Fruit fly (Drosophila melanogaster): ENCODE results near the gene up.
A peak's percentile ranks its signal among the peaks of the same experiment; 100 is the strongest.

The up gene

DNA sequence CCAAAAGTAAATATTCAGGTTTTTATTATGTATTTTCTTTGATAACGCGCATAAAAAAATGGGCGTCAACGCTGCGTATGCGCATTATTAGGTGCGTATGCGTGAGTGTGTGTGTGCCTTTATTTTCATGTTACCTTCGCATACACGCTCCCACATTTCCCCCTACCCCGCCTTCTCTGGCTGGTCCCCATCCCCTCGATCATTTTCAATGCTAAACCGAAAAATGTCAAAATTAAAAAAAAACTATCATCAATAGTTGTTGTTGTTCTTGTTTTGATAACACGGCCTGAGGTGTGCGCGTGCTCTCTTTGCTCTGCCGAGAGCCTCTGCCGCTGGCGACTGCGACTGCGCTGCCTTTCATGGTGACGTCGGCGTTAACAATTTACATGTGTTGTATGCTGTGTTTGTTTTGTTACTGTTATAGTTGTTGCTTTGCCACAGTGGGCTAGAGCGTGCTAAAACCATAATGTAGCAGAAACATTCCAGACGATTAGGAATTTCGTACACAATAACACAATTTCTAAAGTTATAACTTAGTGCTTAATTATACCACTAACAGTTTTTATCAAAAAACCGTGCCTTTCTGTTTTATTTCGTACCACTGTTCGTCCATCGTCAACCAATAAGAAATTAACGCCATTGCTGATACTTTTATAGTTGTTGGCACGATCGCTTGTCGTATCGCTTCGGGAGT, 37.8 kb upstream of the up start (continued):
- peak; percentile 99 for TF ChIP-seq Xrp1 (GFP tag; IDR thresholded peaks at IDR 0.05)
- no peak for TF ChIP-seq Tbp (GFP tag; optimal IDR thresholded peaks at IDR 0.05)
- TF ChIP-seq Atf-2 (GFP tag; optimal IDR thresholded peaks at IDR 0.05): peak; percentile 99
- peak; percentile 97 for TF ChIP-seq CG8388 (GFP tag; optimal IDR thresholded peaks at IDR 0.05)
- peak; percentile 99 for TF ChIP-seq CG11456 (GFP tag; IDR thresholded peaks at IDR 0.05)
- TF ChIP-seq grau (tag; optimal IDR thresholded peaks at IDR 0.05): peak; percentile 98
- TF ChIP-seq CG4404 (GFP tag; IDR thresholded peaks at IDR 0.05): peak; percentile 96
- TF ChIP-seq CG7372 (GFP tag; IDR thresholded peaks at IDR 0.05): peak; percentile 99
- peak; percentile 92 for TF ChIP-seq CG17912 (GFP tag; optimal IDR thresholded peaks at IDR 0.05)
- TF ChIP-seq Sry-δ (GFP tag; optimal IDR thresholded peaks at IDR 0.05): peak; percentile 77
- peak; percentile 98 for TF ChIP-seq gcm (GFP tag; optimal IDR thresholded peaks at IDR 0.05)
- TF ChIP-seq CG7745 (tag; optimal IDR thresholded peaks at IDR 0.05): peak; percentile 74
- TF ChIP-seq hkb (optimal IDR thresholded peaks at IDR 0.05): no peak
- TF ChIP-seq hkb (GFP tag; IDR thresholded peaks at IDR 0.05): peak; percentile 99
- peak; percentile 99 for TF ChIP-seq CG10366 (GFP tag; IDR thresholded peaks at IDR 0.05)
- peak; percentile 99 for TF ChIP-seq CG14014 (GFP tag; IDR thresholded peaks at IDR 0.05)
- peak; percentile 82 for TF ChIP-seq z (GFP tag; IDR thresholded peaks at IDR 0.05)
- peak; percentile 98 for TF ChIP-seq cato (GFP tag; optimal IDR thresholded peaks at IDR 0.05; ENCODE audit: borderline replicate concordance)
- peak; percentile 97 for TF ChIP-seq CG9876 (GFP tag; optimal IDR thresholded peaks at IDR 0.05)
- TF ChIP-seq NC2β (GFP tag; optimal IDR thresholded peaks at IDR 0.05): peak; percentile 98
- peak; percentile 99 for TF ChIP-seq tap (tag; optimal IDR thresholded peaks at IDR 0.05)
- TF ChIP-seq Antp (GFP tag; optimal IDR thresholded peaks at IDR 0.05): peak; percentile 99
- TF ChIP-seq Doc2 (GFP tag; IDR thresholded peaks at IDR 0.05): peak; percentile 96
- TF ChIP-seq run (tag; optimal IDR thresholded peaks at IDR 0.05): peak; percentile 99
- TF ChIP-seq odd (GFP tag; optimal IDR thresholded peaks at IDR 0.05): peak; percentile 99
- peak; percentile 97 for TF ChIP-seq Abd-B (GFP tag; optimal IDR thresholded peaks at IDR 0.05)
- peak; percentile 98 to 99 for TF ChIP-seq Hr51 (GFP tag; optimal IDR thresholded peaks at IDR 0.05)
- TF ChIP-seq ATbp (GFP tag; optimal IDR thresholded peaks at IDR 0.05): peak; percentile 99
- peak; percentile 99 for TF ChIP-seq Drgx (GFP tag; IDR thresholded peaks at IDR 0.05)
- TF ChIP-seq Atf3 (GFP tag; optimal IDR thresholded peaks at IDR 0.05): peak; percentile 98
- peak; percentile 99 for TF ChIP-seq Rfx (GFP tag; IDR thresholded peaks at IDR 0.05)
- TF ChIP-seq CG34376 (GFP tag; optimal IDR thresholded peaks at IDR 0.05): peak; percentile 98
- peak; percentile 98 for TF ChIP-seq HmgD (GFP tag; optimal IDR thresholded peaks at IDR 0.05)
- TF ChIP-seq tll (GFP tag; optimal IDR thresholded peaks at IDR 0.05): peak in 1 of 2 experiments; percentile 39
- peak; percentile 99 for TF ChIP-seq row (GFP tag; IDR thresholded peaks at IDR 0.05)
- peak; percentile 98 for TF ChIP-seq CG11398 (GFP tag; optimal IDR thresholded peaks at IDR 0.05)
- TF ChIP-seq CG4282 (GFP tag; optimal IDR thresholded peaks at IDR 0.05): peak; percentile 99
- TF ChIP-seq Rx (GFP tag; IDR thresholded peaks at IDR 0.05): peak; percentile 99
- peak; percentile 99 for TF ChIP-seq oc (tag; optimal IDR thresholded peaks at IDR 0.05)
- TF ChIP-seq crc (GFP tag; optimal IDR thresholded peaks at IDR 0.05): peak; percentile 98
- TF ChIP-seq abd-A (tag; optimal IDR thresholded peaks at IDR 0.05): peak; percentile 99
- TF ChIP-seq CG6813 (GFP tag; optimal IDR thresholded peaks at IDR 0.05): peak; percentile 99
- TF ChIP-seq MESR4 (GFP tag; optimal IDR thresholded peaks at IDR 0.05): peak; percentile 74
- TF ChIP-seq MBD-R2 (GFP tag; IDR thresholded peaks at IDR 0.05): peak; percentile 99
- TF ChIP-seq aop (GFP tag; IDR thresholded peaks at IDR 0.05): peak; percentile 95
- TF ChIP-seq chif (GFP tag; optimal IDR thresholded peaks at IDR 0.05): peak; percentile 98 to 99
- peak; percentile 66 for TF ChIP-seq pros (GFP tag; optimal IDR thresholded peaks at IDR 0.05)
- peak; percentile 98 for TF ChIP-seq rib (GFP tag; IDR thresholded peaks at IDR 0.05)
- TF ChIP-seq ind (GFP tag; optimal IDR thresholded peaks at IDR 0.05): peak; percentile 99
- TF ChIP-seq CG15514 (GFP tag; optimal IDR thresholded peaks at IDR 0.05): peak; percentile 95
